Fruit fly (Drosophila melanogaster) whole organism, pupa: ENCODE data around the gene lectin-21Ca.

Source experiments
- CG14655 ChIP-seq: fragments of 200-800 bp; sonication (Bioruptor generic); optimal IDR thresholded peaks from 3 replicates; lab custom pipeline; 2017; ENCODE audit warnings: mild to moderate bottlenecking, missing biosample characterization, missing genetic modification reagents, missing genetic modification characterization
- CG4496 ChIP-seq: fragments of 200-800 bp; sonication (Bioruptor generic); IDR thresholded peaks from 3 replicates; pipeline ENCODE4 v1.3.6; 2022; ENCODE audit warnings: missing biosample characterization, missing genetic modification characterization
- CG8159 ChIP-seq: fragments of 200-800 bp; sonication (Bioruptor generic); optimal IDR thresholded peaks from 3 replicates; lab custom pipeline; 2018; ENCODE audit warnings: missing biosample characterization, mild to moderate bottlenecking, missing genetic modification characterization, moderate library complexity
- CG8301 ChIP-seq: fragments of 200-800 bp; sonication (Bioruptor generic); optimal IDR thresholded peaks from 2 replicates; lab custom pipeline; 2018; ENCODE audit warnings: missing biosample characterization, mild to moderate bottlenecking, missing genetic modification characterization
- D1 ChIP-seq: fragments of 200-800 bp; sonication (Bioruptor generic); optimal IDR thresholded peaks from 2 replicates; lab custom pipeline; 2018; ENCODE audit warnings: missing biosample characterization, mild to moderate bottlenecking, missing genetic modification characterization, moderate library complexity
- EcR ChIP-seq: fragments of 200-800 bp; sonication (Bioruptor generic); optimal IDR thresholded peaks from 3 replicates; lab custom pipeline; 2019; ENCODE audit warnings: missing biosample characterization, missing genetic modification characterization, mild to moderate bottlenecking, moderate library complexity, missing genetic modification reagents
- fd96Ca ChIP-seq: fragments of 200-800 bp; sonication (Bioruptor generic); IDR thresholded peaks from 3 replicates; pipeline ENCODE4 v1.3.6; 2022; ENCODE audit warnings: missing biosample characterization, missing genetic modification characterization
- gl ChIP-seq: fragments of 200-800 bp; sonication (Bioruptor generic); optimal IDR thresholded peaks from 2 replicates; lab custom pipeline; 2018; ENCODE audit warnings: missing biosample characterization, mild to moderate bottlenecking, missing genetic modification characterization

DNA sequence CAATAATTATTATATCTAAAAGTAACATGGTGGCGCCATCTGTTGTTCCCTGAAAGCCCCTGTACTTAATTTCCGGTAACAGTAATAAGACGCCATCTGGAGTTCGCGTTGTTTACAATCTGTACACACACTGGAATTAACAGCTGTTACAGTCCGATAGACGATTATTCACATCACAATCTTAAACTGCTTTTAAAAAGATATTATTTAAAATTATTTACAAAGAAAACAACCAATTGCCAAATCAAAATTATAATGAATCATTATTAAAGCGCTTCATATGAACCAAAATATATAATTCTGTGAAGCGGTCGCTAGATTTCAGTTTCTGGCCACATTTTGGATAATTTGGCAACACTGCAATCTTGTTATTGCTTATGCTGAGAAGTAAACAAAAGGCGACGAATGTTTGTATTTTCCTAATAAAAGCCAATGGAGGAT lies 22.0 kb upstream of the lectin-21Ca start, which contains the start of gene CG13689:
- TF ChIP-seq fd96Ca (GFP tag; lab: Robert Waterston, UW), result no peak
- TF ChIP-seq CG14655 (GFP tag; lab: Kevin White, UChicago), result no peak
- no peak for TF ChIP-seq CG4496 (GFP tag; lab: Robert Waterston, UW)
- TF ChIP-seq CG8301, result no peak
- no peak for TF ChIP-seq CG8159 (tag; lab: Kevin White, UChicago)
- no peak for TF ChIP-seq gl (tag; lab: Kevin White, UChicago)
- no peak for TF ChIP-seq EcR (GFP tag; lab: Kevin White, UChicago)
- TF ChIP-seq D1 (tag; lab: Kevin White, UChicago), result peak; percentile 65
